Fruit fly (Drosophila melanogaster): ENCODE data around the gene CG17726.
A peak's percentile ranks its signal among the peaks of the same experiment; 100 is the strongest.

The CG17726 gene

DNA sequence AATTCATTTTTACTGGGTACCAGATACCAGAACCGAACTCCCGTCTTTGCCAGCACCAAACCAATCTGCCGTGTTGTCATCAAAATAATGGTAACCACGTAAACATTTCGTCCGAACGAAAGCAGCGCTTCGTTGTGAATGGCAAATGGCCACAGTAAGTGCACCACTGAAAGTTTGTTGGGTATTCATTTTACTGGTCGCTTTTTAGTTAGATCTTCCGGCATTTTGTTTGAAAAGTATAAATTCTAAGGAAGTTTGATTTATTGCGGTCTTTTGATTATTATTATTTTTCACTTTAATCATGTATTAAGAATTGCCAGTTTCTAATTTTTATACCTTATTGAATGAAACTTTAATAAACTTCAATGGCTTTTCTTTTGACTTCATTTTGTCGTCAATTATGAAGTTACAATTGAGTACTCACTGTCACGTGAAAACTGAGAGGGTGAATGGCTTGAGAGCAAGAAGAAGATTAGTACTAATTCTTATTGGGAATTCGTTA, 12.1 kb upstream of the CG17726 start, which contains the start of gene ZnT86D (continued):
- TF ChIP-seq fru (optimal IDR thresholded peaks at IDR 0.05) = no peak
- TF ChIP-seq Usf (GFP tag; optimal IDR thresholded peaks at IDR 0.05) = no peak
- no peak for TF ChIP-seq so (GFP tag; IDR thresholded peaks at IDR 0.05)
- TF ChIP-seq nerfin-1 (tag; optimal IDR thresholded peaks at IDR 0.05) = peak; percentile 49
- TF ChIP-seq Adf1 (GFP tag; IDR thresholded peaks at IDR 0.05) = no peak
- TF ChIP-seq CG7271 (tag; optimal IDR thresholded peaks at IDR 0.05) = no peak
- no peak for TF ChIP-seq zfh1 (GFP tag; IDR thresholded peaks at IDR 0.05)
- no peak for TF ChIP-seq Nf-YA (GFP tag; IDR thresholded peaks at IDR 0.05)
- TF ChIP-seq esg (GFP tag; conservative IDR thresholded peaks at IDR 0.05) = no peak
- TF ChIP-seq CG34422 (GFP tag; IDR thresholded peaks at IDR 0.05) = peak; percentile 60; the same call in 2 of the 3 replicates
- peak; percentile 58 for TF ChIP-seq Sox102F (GFP tag; optimal IDR thresholded peaks at IDR 0.05)
- TF ChIP-seq trh (GFP tag; optimal IDR thresholded peaks at IDR 0.05) = no peak
- TF ChIP-seq CG11695 (GFP tag; IDR thresholded peaks at IDR 0.05) = no peak
- 0 out of 2 replicates have a peak, but pooled peaks have one; percentile 35 for TF ChIP-seq wdn (GFP tag; IDR thresholded peaks at IDR 0.05)
- peak; percentile 4 for TF ChIP-seq CG8944 (GFP tag; optimal IDR thresholded peaks at IDR 0.05)
- TF ChIP-seq disco-r (GFP tag; optimal IDR thresholded peaks at IDR 0.05) = no peak
- peak; percentile 11 for TF ChIP-seq maf-S (GFP tag; optimal IDR thresholded peaks at IDR 0.05)
- peak; percentile 75 for TF ChIP-seq Meics (GFP tag; optimal IDR thresholded peaks at IDR 0.05)
- TF ChIP-seq CG7928 (GFP tag; optimal IDR thresholded peaks at IDR 0.05) = no peak
- TF ChIP-seq Hmx (GFP tag; optimal IDR thresholded peaks at IDR 0.05) = no peak
- no peak for TF ChIP-seq H15 (GFP tag; IDR thresholded peaks at IDR 0.05)
- TF ChIP-seq Mrtf (GFP tag; IDR thresholded peaks at IDR 0.05) = peak; percentile 60; the same call in 2 of the 3 replicates
- TF ChIP-seq CG5180 (GFP tag; optimal IDR thresholded peaks at IDR 0.05) = peak; percentile 36
- TF ChIP-seq psq (GFP tag; optimal IDR thresholded peaks at IDR 0.05) = no peak
- TF ChIP-seq Dek (tag; optimal IDR thresholded peaks at IDR 0.05) = peak; percentile 72
- no peak for TF ChIP-seq org-1 (GFP tag; optimal IDR thresholded peaks at IDR 0.05)
- TF ChIP-seq CG13123 (GFP tag; optimal IDR thresholded peaks at IDR 0.05) = peak; percentile 17
- no peak for TF ChIP-seq HLH3B (GFP tag; IDR thresholded peaks at IDR 0.05)
- no peak for TF ChIP-seq CG17186 (GFP tag; optimal IDR thresholded peaks at IDR 0.05)
- peak; percentile 58 for TF ChIP-seq CG12155 (GFP tag; optimal IDR thresholded peaks at IDR 0.05)
- TF ChIP-seq CG13775 (GFP tag; optimal IDR thresholded peaks at IDR 0.05) = peak; percentile 68
- no peak for TF ChIP-seq br (optimal IDR thresholded peaks at IDR 0.05)
- no peak for TF ChIP-seq CG10431 (GFP tag; optimal IDR thresholded peaks at IDR 0.05)
- peak; percentile 69 for TF ChIP-seq shn (GFP tag; optimal IDR thresholded peaks at IDR 0.05)
- TF ChIP-seq CG9932 (GFP tag; IDR thresholded peaks at IDR 0.05) = peak; percentile 77
- TF ChIP-seq Ada2b (GFP tag; IDR thresholded peaks at IDR 0.05) = peak; percentile 36; the same call in 1 of the 2 replicates
- TF ChIP-seq pan (optimal IDR thresholded peaks at IDR 0.05) = no peak
- TF ChIP-seq pan (GFP tag; optimal IDR thresholded peaks at IDR 0.05 in 1 of 2, IDR thresholded peaks at IDR 0.05 in 1 of 2) = no peak
- TF ChIP-seq Gsc (GFP tag; IDR thresholded peaks at IDR 0.05) = no peak
- TF ChIP-seq Ets65A (GFP tag) = peak; percentile 97
- TF ChIP-seq Sry-δ (GFP tag; optimal IDR thresholded peaks at IDR 0.05) = peak; percentile 46
- no peak for TF ChIP-seq CG10959 (GFP tag; IDR thresholded peaks at IDR 0.05)

DNA sequence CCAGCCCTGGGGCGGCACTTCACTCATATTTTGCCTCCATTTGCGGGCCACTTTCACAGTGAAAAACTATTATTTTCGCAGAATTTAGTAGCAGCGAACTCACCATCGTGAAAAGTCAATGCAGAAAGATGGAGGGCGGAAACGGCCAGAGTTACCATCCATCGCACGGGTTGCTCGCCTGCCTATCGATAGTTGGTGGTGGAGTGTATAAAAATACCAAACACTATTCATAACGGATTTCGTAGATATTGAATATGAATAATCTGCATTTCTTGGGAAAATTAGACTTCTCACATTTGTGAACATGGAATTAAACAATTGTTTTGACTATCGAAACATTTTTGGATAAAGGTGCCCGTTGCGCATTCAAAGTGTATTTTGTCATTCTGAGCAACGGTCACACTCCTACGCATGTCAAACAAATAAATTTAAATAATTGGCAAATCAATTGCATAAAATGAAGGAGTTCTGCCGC, 10.4 kb upstream of the CG17726 start, which contains the start of the genes RpS25 and CG4820:
Gene RpS25, minus strand, starts transcription at position 132 of the 475 bp plus-strand sequence.
Gene CG4820, plus strand, starts transcription at position 380 of the 475 bp plus-strand sequence.
- TF ChIP-seq CG16815 (GFP tag; optimal IDR thresholded peaks at IDR 0.05) (peak; percentile 57), phol (tag; optimal IDR thresholded peaks at IDR 0.05) (peak; percentile 100), CG12391 (tag; optimal IDR thresholded peaks at IDR 0.05) (peak; percentile 92), CHES-1-like (GFP tag; optimal IDR thresholded peaks at IDR 0.05) (peak; percentile 94), vnd (GFP tag; IDR thresholded peaks at IDR 0.05; ENCODE audit: partially characterized antibody) (peak; percentile 82), dmrt99B (tag; optimal IDR thresholded peaks at IDR 0.05) (peak; percentile 82), kni (GFP tag; optimal IDR thresholded peaks at IDR 0.05) (peak; percentile 95), Dbx (GFP tag; IDR thresholded peaks at IDR 0.05) (peak; percentile 92), Xbp1 (GFP tag; optimal IDR thresholded peaks at IDR 0.05) (peak; percentile 89), Ptx1 (GFP tag; IDR thresholded peaks at IDR 0.05) (peak; percentile 79), CG9876 (GFP tag; optimal IDR thresholded peaks at IDR 0.05) (peak; percentile 92), C15 (GFP tag; IDR thresholded peaks at IDR 0.05) (peak; percentile 57; the same call in 1 of the 3 replicates), CG6689 (GFP tag; IDR thresholded peaks at IDR 0.05) (peak; percentile 96)

Data from whole organism, embryonic.